Fruit fly (Drosophila melanogaster): Measurements from ENCODE around the gene Mtp.

dm6 chr2L:20936420-20936819 is 13.7 kb upstream of the Mtp start:
- TF ChIP-seq dsx (GFP tag; optimal IDR thresholded peaks at IDR 0.05; ENCODE audit: poor library complexity, severe bottlenecking), result no peak
- TF ChIP-seq Hr4 (GFP tag; optimal IDR thresholded peaks at IDR 0.05), result peak; percentile 46
- TF ChIP-seq CG10669 (GFP tag; optimal IDR thresholded peaks at IDR 0.05), result peak; percentile 35
- peak; percentile 23 for TF ChIP-seq lz (GFP tag; optimal IDR thresholded peaks at IDR 0.05)
- no peak for TF ChIP-seq Blimp-1 (GFP tag; optimal IDR thresholded peaks at IDR 0.05)
- TF ChIP-seq cyc (GFP tag; optimal IDR thresholded peaks at IDR 0.05), result peak; percentile 27
- peak; percentile 24 for TF ChIP-seq CG6792 (GFP tag; optimal IDR thresholded peaks at IDR 0.05)
- peak; percentile 12 for TF ChIP-seq Sox14 (GFP tag; optimal IDR thresholded peaks at IDR 0.05)

Measured in whole organism, prepupa.